Worm (Caenorhabditis elegans): ENCODE results near the gene F28F5.6.

F28F5.6 gene

DNA sequence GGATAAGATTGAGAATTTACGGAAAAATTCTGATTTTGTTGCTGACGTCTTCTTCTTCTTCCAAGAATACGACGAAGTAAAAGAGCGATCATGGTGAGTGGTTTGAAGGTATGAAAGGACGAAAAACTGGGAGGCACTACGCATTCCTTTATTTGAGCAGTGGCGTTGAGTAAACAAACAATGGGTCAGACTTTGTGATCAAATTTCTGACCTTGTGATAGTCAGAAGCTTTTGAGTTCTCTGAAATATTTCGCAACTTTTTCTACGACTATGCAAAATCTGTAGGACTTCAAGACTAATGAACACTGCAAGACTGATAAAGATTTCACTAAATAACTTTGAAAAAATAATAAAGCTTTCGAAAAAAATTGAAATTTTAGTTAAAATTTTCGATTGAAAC lies 2.2 kb downstream of the F28F5.6 start, which contains the start of gene F28F5.4:
Gene F28F5.4 (minus strand): TSS at position 104 of the 400 bp plus-strand sequence.
- TF ChIP-seq tag-97 (GFP tag; IDR thresholded peaks at IDR 0.05) (no peak), tra-1 (GFP tag; IDR thresholded peaks at IDR 0.05) (no peak), unc-130 (GFP tag; optimal IDR thresholded peaks at IDR 0.05) (no peak), nhr-237 (tag; optimal IDR thresholded peaks at IDR 0.05) (no peak), ces-1 (GFP tag; optimal IDR thresholded peaks at IDR 0.05) (no peak), aha-1 (tag) (peak; percentile 87), D1046.2 (GFP tag; IDR thresholded peaks at IDR 0.05) (no peak), daf-19 (GFP tag; conservative IDR thresholded peaks at IDR 0.05) (0 out of 2 replicates have a peak, but pooled peaks have one; percentile 10), php-3 (GFP tag; IDR thresholded peaks at IDR 0.05) (0 out of 2 replicates have a peak, but pooled peaks have one; percentile 27), dmd-8 (GFP tag; IDR thresholded peaks at IDR 0.05) (no peak), ZK546.5 (tag; optimal IDR thresholded peaks at IDR 0.05) (no peak), daf-8 (GFP tag; IDR thresholded peaks at IDR 0.05) (no peak), lin-38 (GFP tag; IDR thresholded peaks at IDR 0.05) (no peak), T20F7.1 (GFP tag; optimal IDR thresholded peaks at IDR 0.05) (no peak), F37D6.2 (tag; optimal IDR thresholded peaks at IDR 0.05) (no peak), lin-39 (tag; optimal IDR thresholded peaks at IDR 0.05) (no peak), nhr-48 (tag; optimal IDR thresholded peaks at IDR 0.05) (no peak), daf-12 (tag; optimal IDR thresholded peaks at IDR 0.05) (no peak), daf-16 (GFP tag; optimal IDR thresholded peaks at IDR 0.05) (no peak), daf-16 (tag; optimal IDR thresholded peaks at IDR 0.05) (peak; percentile 44), ceh-62 (tag; optimal IDR thresholded peaks at IDR 0.05) (no peak), ztf-11 (tag; optimal IDR thresholded peaks at IDR 0.05) (no peak), egl-43 (GFP tag; IDR thresholded peaks at IDR 0.05) (0 out of 2 replicates have a peak, but pooled peaks have one; percentile 27), spr-3 (GFP tag; optimal IDR thresholded peaks at IDR 0.05) (no peak), ama-1 (optimal IDR thresholded peaks at IDR 0.05) (no peak), vab-7 (GFP tag; IDR thresholded peaks at IDR 0.05) (no peak), cey-2 (tag; optimal IDR thresholded peaks at IDR 0.05; ENCODE audit: borderline replicate concordance, insufficient read depth) (no peak), hlh-30 (tag; optimal IDR thresholded peaks at IDR 0.05; ENCODE audit: insufficient read depth) (peak; percentile 53), Y5F2A.4 (GFP tag; optimal IDR thresholded peaks at IDR 0.05) (no peak), dpl-1 (GFP tag; optimal IDR thresholded peaks at IDR 0.05) (no peak), duxl-1 (tag; optimal IDR thresholded peaks at IDR 0.05; ENCODE audit: poor library complexity) (no peak), nhr-102 (tag; optimal IDR thresholded peaks at IDR 0.05) (peak; percentile 21), nhr-28 (tag; optimal IDR thresholded peaks at IDR 0.05) (no peak), mdl-1 (tag; optimal IDR thresholded peaks at IDR 0.05) (no peak)

DNA sequence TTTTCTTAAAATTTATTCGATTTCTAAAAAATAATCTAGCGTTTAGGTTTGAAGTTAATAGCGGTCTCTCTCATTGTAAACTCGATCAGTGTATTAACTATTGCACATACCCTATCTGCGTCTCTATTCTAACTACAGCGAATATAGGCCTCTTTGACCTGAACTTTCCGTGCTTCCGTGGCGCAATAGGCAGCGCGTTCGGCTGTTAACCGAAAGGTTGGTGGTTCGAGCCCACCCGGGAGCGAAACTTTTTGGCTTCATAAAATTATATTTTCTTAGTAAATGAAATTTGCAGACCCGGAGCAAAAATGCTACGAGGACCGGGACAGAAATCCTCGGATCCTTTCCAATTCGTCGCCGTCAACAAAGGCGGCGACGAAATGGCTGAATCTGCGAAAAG lies 13.8 kb downstream of the F28F5.6 start:
- TF ChIP-seq daf-19 (GFP tag; conservative IDR thresholded peaks at IDR 0.05) (0 out of 2 replicates have a peak, but pooled peaks have one; percentile 51), ama-1 (optimal IDR thresholded peaks at IDR 0.05) (no peak), F44E2.7 (GFP tag; IDR thresholded peaks at IDR 0.05) (0 out of 2 replicates have a peak, but pooled peaks have one; percentile 5), duxl-1 (tag; optimal IDR thresholded peaks at IDR 0.05; ENCODE audit: poor library complexity) (peak; percentile 38), pha-4 (GFP tag; IDR thresholded peaks at IDR 0.05) (peak; percentile 71; the same call in 1 of the 2 replicates), pha-4 (tag; optimal IDR thresholded peaks at IDR 0.05) (no peak), F26F4.8 (GFP tag; conservative IDR thresholded peaks at IDR 0.05) (no peak), ctbp-1 (GFP tag; IDR thresholded peaks at IDR 0.05) (0 out of 2 replicates have a peak, but pooled peaks have one; percentile 24), T20F7.1 (GFP tag; optimal IDR thresholded peaks at IDR 0.05) (no peak), nhr-41 (GFP tag; IDR thresholded peaks at IDR 0.05) (peak; percentile 42; the same call in 1 of the 2 replicates), saeg-2 (GFP tag; IDR thresholded peaks at IDR 0.05) (no peak), madf-9 (GFP tag; conservative IDR thresholded peaks at IDR 0.05) (peak; percentile 58; the same call in 1 of the 2 replicates), Y5F2A.4 (GFP tag; optimal IDR thresholded peaks at IDR 0.05) (no peak), T26A8.4 (GFP tag; IDR thresholded peaks at IDR 0.05) (0 out of 2 replicates have a peak, but pooled peaks have one; percentile 33), hif-1 (tag; optimal IDR thresholded peaks at IDR 0.05) (peak in 1 of 2 experiments; percentile 14), dmd-6 (GFP tag; IDR thresholded peaks at IDR 0.05) (peak; percentile 55), daf-16 (GFP tag; optimal IDR thresholded peaks at IDR 0.05) (peak in 1 of 2 experiments; percentile 34), daf-16 (tag; optimal IDR thresholded peaks at IDR 0.05) (peak; percentile 29), mdl-1 (tag; optimal IDR thresholded peaks at IDR 0.05) (no peak), mep-1 (tag; optimal IDR thresholded peaks at IDR 0.05) (peak; percentile 6), lir-3 (tag; optimal IDR thresholded peaks at IDR 0.05) (peak; percentile 11), dmd-8 (GFP tag; IDR thresholded peaks at IDR 0.05) (peak; percentile 49; the same call in 1 of the 2 replicates), arid-1 (GFP tag; conservative IDR thresholded peaks at IDR 0.05) (peak; percentile 77), lsy-2 (tag; optimal IDR thresholded peaks at IDR 0.05) (no peak), lin-1 (GFP tag; IDR thresholded peaks at IDR 0.05) (peak; percentile 48; the same call in 1 of the 2 replicates)

Measured in whole organism, L4 larva.